Worm (Caenorhabditis elegans) whole organism, young adult: ENCODE measurements around the gene jac-1.

Source experiments
- F49E8.2 ChIP-seq: sonication (generic microtip); optimal IDR thresholded peaks from 3 replicates; lab custom pipeline; 2017; ENCODE audit warnings: missing genetic modification characterization, mild to moderate bottlenecking, missing compliant biosample characterization, antibody characterized with exemption, moderate library complexity; ENCODE audit not compliant: insufficient read depth
- F55B11.4 ChIP-seq: sonication (generic microtip); optimal IDR thresholded peaks from 2 replicates; lab custom pipeline; 2016; ENCODE audit warnings: missing compliant biosample characterization, missing genetic modification characterization, borderline replicate concordance; ENCODE audit not compliant: insufficient read depth
- F57C9.4 ChIP-seq: sonication (generic microtip); optimal IDR thresholded peaks from 2 replicates; lab custom pipeline; 2017; ENCODE audit warnings: mild to moderate bottlenecking, missing genetic modification characterization, missing compliant biosample characterization
- K12H6.12 ChIP-seq: fragments of 200-800 bp; sonication (Bioruptor generic); optimal IDR thresholded peaks from 2 replicates; lab custom pipeline; 2018; ENCODE audit warnings: mild to moderate bottlenecking, missing genetic modification characterization, missing compliant biosample characterization
- T07F8.4 ChIP-seq: sonication (generic microtip); optimal IDR thresholded peaks from 2 replicates; lab custom pipeline; 2016; ENCODE audit warnings: mild to moderate bottlenecking, missing genetic modification characterization, moderate library complexity, missing compliant biosample characterization
- Y79H2A.3 ChIP-seq: fragments of 200-800 bp; sonication (Bioruptor generic); conservative IDR thresholded peaks from 2 replicates; pipeline ENCODE4 v1.3.6; 2022; ENCODE audit warnings: missing genetic modification reagents, missing genetic modification characterization, missing compliant biosample characterization
- attf-6 ChIP-seq: fragments of 200-800 bp; sonication (Bioruptor generic); IDR thresholded peaks from 2 replicates; pipeline ENCODE4 v1.3.6; 2022; ENCODE audit warnings: missing genetic modification reagents, missing genetic modification characterization, missing compliant biosample characterization
- ceh-100 ChIP-seq: fragments of 200-800 bp; sonication (Bioruptor generic); IDR thresholded peaks from 2 replicates; pipeline ENCODE4 v1.3.6; 2022; ENCODE audit warnings: missing genetic modification reagents, missing genetic modification characterization, missing compliant biosample characterization
- ceh-79 ChIP-seq: sonication (generic microtip); optimal IDR thresholded peaks from 2 replicates; lab custom pipeline; 2017; ENCODE audit warnings: mild to moderate bottlenecking, missing genetic modification characterization, missing compliant biosample characterization
- dpl-1 ChIP-seq: fragments of 150-350 bp; optimal IDR thresholded peaks from 2 replicates; lab custom pipeline; 2014; ENCODE audit warnings: missing biosample characterization, missing genetic modification reagents, missing genetic modification characterization
- him-1 ChIP-seq: sonication (generic microtip); optimal IDR thresholded peaks from 2 replicates; lab custom pipeline; 2016; ENCODE audit warnings: missing genotype, missing genetic modification reagents, missing genetic modification characterization, missing compliant biosample characterization
- hmg-1.2 ChIP-seq: fragments of 200-800 bp; sonication (Bioruptor generic); IDR thresholded peaks from 2 replicates; pipeline ENCODE4 v1.3.6; 2022; ENCODE audit warnings: missing genetic modification reagents, missing genetic modification characterization, missing compliant biosample characterization
- hsf-1 ChIP-seq: fragments of 200-800 bp; sonication (Bioruptor generic); IDR thresholded peaks from 2 replicates; pipeline ENCODE4 v1.3.6; 2022; ENCODE audit warnings: missing genetic modification reagents, missing genetic modification characterization, missing compliant biosample characterization
- lsl-1 ChIP-seq: fragments of 200-800 bp; sonication (Bioruptor generic); optimal IDR thresholded peaks from 2 replicates; lab custom pipeline; 2018; ENCODE audit warnings: mild to moderate bottlenecking, missing genetic modification characterization, moderate library complexity, missing compliant biosample characterization
- madf-6 ChIP-seq: fragments of 200-800 bp; sonication (Bioruptor generic); IDR thresholded peaks from 2 replicates; pipeline ENCODE4 v1.3.6; 2022; ENCODE audit warnings: missing genetic modification reagents, missing genetic modification characterization, missing compliant biosample characterization
- nfya-1 ChIP-seq: sonication (generic microtip); optimal IDR thresholded peaks from 2 replicates; lab custom pipeline; 2017; ENCODE audit warnings: antibody characterized with exemption, missing compliant biosample characterization, missing genetic modification characterization, borderline replicate concordance; ENCODE audit not compliant: insufficient read depth
- nfyb-1 ChIP-seq: fragments of 200-800 bp; sonication (Bioruptor generic); IDR thresholded peaks from 2 replicates; pipeline ENCODE4 v1.3.6; 2022; ENCODE audit warnings: missing genetic modification reagents, missing genetic modification characterization, missing compliant biosample characterization
- nhr-80 ChIP-seq: sonication (generic microtip); optimal IDR thresholded peaks from 2 replicates; lab custom pipeline; 2016; ENCODE audit warnings: missing genetic modification characterization, missing compliant biosample characterization
- nhr-90 ChIP-seq: sonication (generic microtip); optimal IDR thresholded peaks from 2 replicates; lab custom pipeline; 2016; ENCODE audit warnings: missing genotype, mild to moderate bottlenecking, missing genetic modification characterization, missing compliant biosample characterization
- pbrm-1 ChIP-seq: fragments of 200-800 bp; sonication (Bioruptor generic); IDR thresholded peaks from 2 replicates; pipeline ENCODE4 v1.3.6; 2022; ENCODE audit warnings: missing genetic modification reagents, missing genetic modification characterization, missing compliant biosample characterization
- rcor-1 ChIP-seq: fragments of 200-800 bp; sonication (Bioruptor generic); IDR thresholded peaks from 2 replicates; pipeline ENCODE4 v1.3.6; 2022; ENCODE audit warnings: missing genetic modification reagents, missing genetic modification characterization, missing compliant biosample characterization
- rpc-1 ChIP-seq, 2 experiments: fragments of 150-350 bp in 1 of 2; sonication (generic microtip) in 1 of 2; optimal IDR thresholded peaks; 2 replicates each; lab custom pipeline; 2014 to 2018; ENCODE audit warnings: missing biosample characterization in 1 of 2, missing genetic modification characterization in 1 of 2, missing genetic modification reagents in 1 of 2, missing genotype in 1 of 2
- snpc-1.1 ChIP-seq: sonication (generic microtip); optimal IDR thresholded peaks from 2 replicates; lab custom pipeline; 2017; ENCODE audit warnings: missing genetic modification characterization, mild to moderate bottlenecking, missing compliant biosample characterization, antibody characterized with exemption, moderate library complexity, missing genotype, missing genetic modification reagents; ENCODE audit not compliant: insufficient read depth
- snpc-3.4 ChIP-seq: sonication (generic microtip); optimal IDR thresholded peaks from 2 replicates; lab custom pipeline; 2017; ENCODE audit warnings: missing genetic modification characterization, mild to moderate bottlenecking, missing compliant biosample characterization, antibody characterized with exemption, moderate library complexity, missing genotype, missing genetic modification reagents
- snpc-4 ChIP-seq, 5 experiments: fragments of 150-350 bp in 1 of 5; sonication (generic microtip) in 4 of 5; optimal IDR thresholded peaks; 2 replicates each; lab custom pipeline; 2014 to 2018; ENCODE audit warnings: missing genetic modification characterization in 5 of 5, missing biosample characterization in 3 of 5, antibody characterized with exemption in 2 of 5, mild to moderate bottlenecking in 2 of 5, missing compliant biosample characterization in 2 of 5, missing genotype in 2 of 5, moderate library complexity in 2 of 5, missing genetic modification reagents in 1 of 5
- tbx-9 ChIP-seq: sonication (generic microtip); optimal IDR thresholded peaks from 2 replicates; lab custom pipeline; 2016; ENCODE audit warnings: borderline replicate concordance, missing genetic modification characterization, inconsistent platforms, missing compliant biosample characterization
- zfh-2 ChIP-seq: fragments of 200-800 bp; sonication (Bioruptor generic); conservative IDR thresholded peaks from 2 replicates; pipeline ENCODE4 v1.3.6; 2022; ENCODE audit warnings: missing genetic modification reagents, missing genetic modification characterization, missing compliant biosample characterization
- ztf-18 ChIP-seq: sonication (generic microtip); optimal IDR thresholded peaks from 2 replicates; lab custom pipeline; 2016; ENCODE audit warnings: missing genotype, mild to moderate bottlenecking, missing genetic modification characterization, missing compliant biosample characterization
- ztf-28 ChIP-seq: fragments of 200-800 bp; sonication (Bioruptor generic); IDR thresholded peaks from 2 replicates; pipeline ENCODE4 v1.3.6; 2022; ENCODE audit warnings: missing genetic modification reagents, missing genetic modification characterization, missing compliant biosample characterization
- ztf-3 ChIP-seq: fragments of 200-800 bp; sonication (Bioruptor generic); optimal IDR thresholded peaks from 2 replicates; lab custom pipeline; 2018; ENCODE audit warnings: mild to moderate bottlenecking, missing genetic modification characterization, missing compliant biosample characterization

jac-1 gene

DNA sequence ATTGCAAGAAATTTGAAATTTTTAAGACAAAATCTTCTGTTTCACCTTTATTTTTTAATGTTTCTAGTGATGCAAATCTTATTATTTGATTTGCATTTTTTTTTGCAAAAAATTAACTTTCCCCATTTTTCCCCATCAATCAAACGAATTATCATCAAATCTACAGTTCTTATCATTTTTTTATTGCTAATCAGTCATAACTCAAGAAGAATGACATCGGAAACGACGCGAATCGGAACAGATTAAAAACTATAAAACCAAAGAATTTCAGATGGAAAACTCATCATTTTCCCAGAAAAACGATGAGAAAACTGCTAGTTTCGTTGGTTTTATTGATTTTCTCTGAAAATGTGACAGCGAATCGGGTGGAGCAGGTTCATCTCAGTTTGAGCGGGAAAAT lies 75.0 kb downstream of the jac-1 start, which contains the start of gene Y105C5B.15:
Y105C5B.15 (plus strand) TSS at position 297 of the 400 bp plus-strand sequence.
- TF ChIP-seq F55B11.4 (tag; lab: Kevin White, UChicago), result no peak
- TF ChIP-seq nhr-80 (tag; lab: Kevin White, UChicago), result peak; percentile 54

DNA sequence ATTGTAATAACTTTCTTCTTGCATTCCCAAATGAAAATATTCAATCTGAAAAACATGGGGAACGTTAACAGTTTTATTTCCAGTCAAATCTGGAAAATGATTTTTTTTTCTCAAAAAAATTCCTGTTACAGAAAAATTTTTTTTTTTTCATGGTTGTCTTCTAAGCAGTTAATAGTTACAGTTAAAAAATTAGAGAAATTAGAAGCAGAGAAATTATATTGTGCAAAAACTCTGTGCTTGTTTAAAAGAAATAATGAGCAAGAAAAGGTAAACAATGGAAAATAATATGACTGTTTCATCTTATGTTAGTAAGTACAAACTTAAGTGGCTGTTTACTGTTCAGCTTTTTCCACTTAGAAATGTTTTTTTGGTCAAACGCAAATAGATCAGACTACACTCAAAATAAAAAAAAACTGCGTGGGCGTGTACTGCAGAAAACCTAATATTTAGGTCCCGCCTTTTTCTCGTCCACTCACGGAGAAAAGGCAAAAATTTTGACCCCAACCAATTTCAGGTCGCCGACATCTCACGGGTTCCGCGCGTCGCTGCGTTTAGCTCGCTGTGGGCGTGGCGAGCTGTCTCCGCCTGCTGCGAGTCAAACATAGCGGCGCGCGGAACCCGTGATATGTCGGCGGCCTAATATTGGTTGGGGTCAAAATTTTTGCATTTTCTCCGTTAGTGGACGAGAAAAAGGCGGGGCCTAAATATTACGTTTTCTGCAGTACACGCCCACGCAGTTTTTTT lies 75.6 kb downstream of the jac-1 start, which contains the start of gene ifas-3:
ifas-3 (minus strand) TSS at position 51 of the 744 bp plus-strand sequence.
- no peak for TF ChIP-seq ztf-3
- no peak for TF ChIP-seq snpc-4 (GFP tag; optimal IDR thresholded peaks at IDR 0.05; lab: Kevin White, UChicago)
- peak in 1 of 4 experiments; percentile 80 for TF ChIP-seq snpc-4 (tag; optimal IDR thresholded peaks at IDR 0.05; lab: Kevin White, UChicago)
- no peak for TF ChIP-seq nfya-1 (tag; lab: Kevin White, UChicago)
- no peak for TF ChIP-seq tbx-9 (tag; lab: Kevin White, UChicago)

DNA sequence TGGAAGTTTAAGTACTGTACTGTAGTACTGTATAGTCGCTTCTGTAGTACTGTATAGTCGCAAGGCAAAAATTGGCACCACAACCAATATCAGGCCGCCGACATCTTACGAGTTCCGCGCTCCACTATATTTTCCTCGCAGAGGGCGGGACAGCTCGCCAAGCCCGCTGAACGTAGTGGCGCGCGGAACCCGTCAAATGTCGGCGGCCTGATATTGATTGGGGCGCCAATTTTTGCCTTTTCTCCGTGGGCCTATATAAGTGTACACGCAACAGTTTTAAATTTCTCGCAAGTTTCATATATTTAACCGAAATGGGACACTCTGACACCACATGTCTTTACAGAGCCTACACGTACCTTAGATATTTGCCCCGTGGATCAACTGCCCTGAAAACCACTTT lies 76.7 kb downstream of the jac-1 start:
- no peak for TF ChIP-seq ztf-18
- no peak for TF ChIP-seq nhr-80 (tag; lab: Kevin White, UChicago)
- no peak for TF ChIP-seq ztf-28 (GFP tag; lab: Robert Waterston, UW)
- peak; percentile 21; the same call in 1 of the 2 replicates for TF ChIP-seq madf-6
- TF ChIP-seq hsf-1 (GFP tag; lab: Robert Waterston, UW), result no peak
- TF ChIP-seq snpc-1.1, result peak; percentile 54
- TF ChIP-seq Y79H2A.3 (GFP tag; lab: Robert Waterston, UW), result no peak
- no peak for TF ChIP-seq rpc-1 (optimal IDR thresholded peaks at IDR 0.05; lab: Kevin White, UChicago)
- no peak for TF ChIP-seq rpc-1 (tag; optimal IDR thresholded peaks at IDR 0.05; lab: Kevin White, UChicago)
- no peak for TF ChIP-seq F57C9.4 (tag; lab: Kevin White, UChicago)
- TF ChIP-seq him-1 (tag; lab: Kevin White, UChicago), result no peak
- TF ChIP-seq pbrm-1 (GFP tag; lab: Robert Waterston, UW), result 0 out of 2 replicates have a peak, but pooled peaks have one; percentile 29
- TF ChIP-seq nhr-90, result no peak
- TF ChIP-seq zfh-2 (GFP tag; lab: Robert Waterston, UW), result peak; percentile 45; the same call in 1 of the 2 replicates
- peak; percentile 19; the same call in 1 of the 2 replicates for TF ChIP-seq hmg-1.2
- TF ChIP-seq nfyb-1 (GFP tag; lab: Robert Waterston, UW), result no peak
- TF ChIP-seq snpc-3.4 (tag; lab: Kevin White, UChicago), result peak; percentile 21
- peak; percentile 91 for TF ChIP-seq attf-6
- TF ChIP-seq ceh-79 (tag; lab: Kevin White, UChicago), result no peak
- no peak for TF ChIP-seq F49E8.2 (tag; lab: Kevin White, UChicago)
- peak; percentile 81 for TF ChIP-seq snpc-4 (GFP tag; optimal IDR thresholded peaks at IDR 0.05; lab: Kevin White, UChicago)
- TF ChIP-seq snpc-4 (tag; optimal IDR thresholded peaks at IDR 0.05; lab: Kevin White, UChicago), result peak; percentile 63 to 97 (median 83)
- no peak for TF ChIP-seq dpl-1
- no peak for TF ChIP-seq ceh-100
- TF ChIP-seq rcor-1, result peak; percentile 45; the same call in 1 of the 2 replicates
- no peak for TF ChIP-seq lsl-1 (GFP tag; lab: Kevin White, UChicago)
- TF ChIP-seq T07F8.4 (tag; lab: Kevin White, UChicago), result no peak
- no peak for TF ChIP-seq K12H6.12 (tag; lab: Kevin White, UChicago)
